Fruit fly (Drosophila melanogaster) whole organism, adult: ENCODE measurements around the gene Ras85D.

Experiments
- CG12768 ChIP-seq: fragments of 200-800 bp; sonication (Bioruptor generic); optimal IDR thresholded peaks from 2 replicates; lab custom pipeline; 2017; ENCODE audit warnings: missing biosample characterization, missing genetic modification characterization, mild to moderate bottlenecking, moderate library complexity, missing genetic modification reagents
- CG33017 ChIP-seq: fragments of 200-800 bp; sonication (Bioruptor generic); optimal IDR thresholded peaks from 2 replicates; lab custom pipeline; 2018; ENCODE audit warnings: missing biosample characterization, mild to moderate bottlenecking, missing genetic modification characterization, moderate library complexity
- CG7045 ChIP-seq: fragments of 200-800 bp; sonication (Bioruptor generic); optimal IDR thresholded peaks from 2 replicates; lab custom pipeline; 2017; ENCODE audit warnings: missing biosample characterization, mild to moderate bottlenecking, missing genetic modification characterization
- Crg-1 ChIP-seq: fragments of 200-800 bp; sonication (Bioruptor generic); optimal IDR thresholded peaks from 2 replicates; lab custom pipeline; 2016; ENCODE audit warnings: missing biosample characterization, missing genetic modification characterization
- Mnt ChIP-seq: fragments of 200-800 bp; sonication (Bioruptor generic); optimal IDR thresholded peaks from 2 replicates; lab custom pipeline; 2016; ENCODE audit warnings: missing biosample characterization, mild to moderate bottlenecking, missing genetic modification characterization
- kay ChIP-seq: fragments of 200-800 bp; sonication (Bioruptor generic); peaks from one replicate; lab custom pipeline; 2016; ENCODE audit warnings: missing biosample characterization, missing genetic modification characterization, borderline replicate concordance
- ovo ChIP-seq: fragments of 200-800 bp; sonication (Bioruptor generic); optimal IDR thresholded peaks from 2 replicates; lab custom pipeline; 2016; ENCODE audit warnings: missing biosample characterization, missing genetic modification characterization
- pad ChIP-seq: fragments of 200-800 bp; sonication (Bioruptor generic); optimal IDR thresholded peaks from 3 replicates; lab custom pipeline; 2017; ENCODE audit warnings: missing biosample characterization, missing genetic modification characterization, mild to moderate bottlenecking, moderate library complexity, missing genetic modification reagents
- toe ChIP-seq: fragments of 200-800 bp; sonication (Bioruptor generic); optimal IDR thresholded peaks from 2 replicates; lab custom pipeline; 2016; ENCODE audit warnings: missing biosample characterization, missing genetic modification characterization

dm6 chr3R:9480396-9480795 is 32.5 kb downstream of the Ras85D start:
- no peak for TF ChIP-seq Crg-1 (GFP tag; lab: Kevin White, UChicago)
- TF ChIP-seq Mnt (GFP tag; lab: Kevin White, UChicago): no peak
- no peak for TF ChIP-seq kay (GFP tag; lab: Kevin White, UChicago)
- TF ChIP-seq pad (GFP tag; lab: Kevin White, UChicago): no peak
- no peak for TF ChIP-seq CG33017 (tag; lab: Kevin White, UChicago)
- TF ChIP-seq CG7045 (GFP tag; lab: Kevin White, UChicago): no peak
- no peak for TF ChIP-seq ovo
- no peak for TF ChIP-seq CG12768
- no peak for TF ChIP-seq toe (GFP tag; lab: Kevin White, UChicago)
